Worm (Caenorhabditis elegans): Measurements from ENCODE around the gene C29F5.1.

Gene C29F5.1

DNA sequence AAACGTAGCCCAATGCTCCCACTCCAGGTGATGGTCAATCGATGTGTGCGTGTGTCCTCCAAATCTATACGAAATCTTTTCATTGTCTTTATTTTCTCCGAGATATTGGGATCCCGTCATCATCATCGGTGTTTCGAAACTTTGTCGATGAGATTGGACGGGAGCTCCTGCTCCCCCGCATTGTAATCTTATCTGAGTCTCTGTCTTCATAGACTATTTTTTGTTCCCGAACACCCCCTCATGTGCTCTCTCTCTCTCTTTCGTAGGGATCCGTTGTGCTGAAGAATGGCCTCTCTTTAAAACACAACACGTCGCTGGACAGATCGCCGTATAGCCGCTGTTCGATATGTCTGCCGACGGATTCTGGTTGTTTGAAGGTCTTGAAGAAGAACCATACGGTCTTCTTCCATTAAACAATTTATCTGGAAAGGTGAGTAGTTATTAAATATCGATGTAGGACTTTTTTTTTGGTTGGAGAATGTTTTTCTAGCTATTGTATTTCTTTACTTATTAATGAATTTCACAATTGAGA is at the start of gene C29F5.1:
Gene C29F5.1, plus strand, starts transcription at position 317 of the 532 bp plus-strand sequence.
- TF ChIP-seq lsy-27 (tag; optimal IDR thresholded peaks at IDR 0.05; ENCODE audit: borderline replicate concordance, insufficient read depth) = no peak
- no peak for TF ChIP-seq hrde-1 (tag; optimal IDR thresholded peaks at IDR 0.05; ENCODE audit: borderline replicate concordance)
- no peak for TF ChIP-seq hsf-1 (GFP tag; IDR thresholded peaks at IDR 0.05)
- TF ChIP-seq akir-1 (GFP tag; optimal IDR thresholded peaks at IDR 0.05) = no peak
- TF ChIP-seq attf-5 (GFP tag; optimal IDR thresholded peaks at IDR 0.05) = no peak

DNA sequence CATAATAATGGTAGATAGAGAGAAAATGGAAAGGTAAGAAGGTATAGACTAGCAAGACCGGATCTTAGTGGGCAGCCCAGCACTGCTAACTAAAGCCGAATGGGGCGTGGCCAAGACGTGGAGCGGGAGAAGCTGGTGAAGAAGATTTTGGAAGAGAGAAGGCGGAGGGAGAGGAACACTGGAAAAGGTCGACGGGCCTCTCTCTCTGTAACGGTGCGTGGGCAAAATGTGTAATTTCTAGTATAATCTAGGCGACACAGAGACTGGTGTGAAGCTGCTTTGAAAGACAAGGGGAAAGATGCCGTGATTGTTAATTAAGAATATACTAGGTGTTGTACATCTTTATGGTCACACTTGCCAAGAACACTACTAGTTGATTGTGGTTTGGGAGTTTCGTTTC is 47.3 kb upstream of the C29F5.1 start, which contains the start of gene F13H8.5:
Gene F13H8.5, minus strand, starts transcription at position 101 of the 400 bp plus-strand sequence.
- TF ChIP-seq K12H6.12 (tag; optimal IDR thresholded peaks at IDR 0.05) (no peak), mcd-1 (GFP tag; IDR thresholded peaks at IDR 0.05) (no peak), xnd-1 (tag; optimal IDR thresholded peaks at IDR 0.05) (no peak), rec-8 (tag; optimal IDR thresholded peaks at IDR 0.05) (no peak), mes-4 (tag; optimal IDR thresholded peaks at IDR 0.05) (no peak), ceh-27 (GFP tag; optimal IDR thresholded peaks at IDR 0.05) (no peak), sdz-38 (tag; optimal IDR thresholded peaks at IDR 0.05) (no peak), bed-2 (GFP tag; IDR thresholded peaks at IDR 0.05) (no peak), hsf-1 (GFP tag; IDR thresholded peaks at IDR 0.05) (no peak), hrde-1 (tag; optimal IDR thresholded peaks at IDR 0.05; ENCODE audit: borderline replicate concordance) (no peak), attf-6 (GFP tag; IDR thresholded peaks at IDR 0.05) (no peak), gei-17 (GFP tag; optimal IDR thresholded peaks at IDR 0.05) (no peak)

DNA sequence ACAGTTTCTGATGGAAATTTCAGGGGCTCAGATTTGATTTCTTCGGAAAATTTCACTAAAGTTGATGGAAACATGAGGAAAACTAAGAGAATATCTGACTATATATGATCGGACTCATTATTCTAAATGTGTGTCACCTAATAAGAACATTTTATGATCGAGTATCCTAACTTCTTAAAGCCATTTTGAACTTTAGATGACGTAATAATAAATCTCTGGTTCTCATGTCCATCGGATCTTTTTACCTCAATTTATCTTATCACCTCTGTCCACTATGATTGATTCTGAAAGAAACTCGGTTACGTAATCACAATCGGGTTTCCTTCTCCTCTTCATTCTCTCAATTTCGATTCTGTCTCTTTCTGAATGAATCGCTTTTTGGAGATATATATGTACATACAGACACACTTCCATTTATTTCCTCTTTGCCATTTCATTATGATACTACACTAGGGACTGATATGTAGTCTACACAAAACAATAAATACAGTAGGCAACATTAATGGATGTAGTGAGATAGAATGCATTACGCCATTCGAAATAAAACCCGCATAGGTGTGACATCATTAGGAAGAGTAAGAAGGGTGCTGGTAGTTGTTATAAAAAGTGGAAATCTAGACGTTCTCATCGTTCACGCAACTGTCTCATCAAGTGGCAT is 46.0 kb upstream of the C29F5.1 start:
- no peak for TF ChIP-seq snpc-1.3 (tag; optimal IDR thresholded peaks at IDR 0.05; ENCODE audit: insufficient read depth)

DNA sequence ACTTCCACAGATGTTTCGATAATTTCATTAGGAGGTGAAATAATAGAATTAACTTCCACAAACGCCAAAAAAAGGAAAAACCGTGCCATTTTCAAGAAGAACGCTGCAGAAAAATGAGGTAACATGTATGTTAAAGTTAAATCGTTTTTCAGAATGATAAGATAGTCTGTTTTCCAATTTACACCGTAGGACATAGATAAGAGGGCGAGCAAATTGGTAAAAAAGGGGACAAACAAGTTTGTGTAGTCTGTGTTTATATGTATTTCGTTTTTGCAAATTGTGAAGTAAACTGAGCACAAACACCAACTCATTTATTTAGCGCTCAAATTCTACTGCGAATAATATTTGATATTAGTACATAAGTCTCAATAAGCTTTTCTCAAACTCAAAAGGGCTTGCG is 43.5 kb upstream of the C29F5.1 start, which contains the start of gene F13H8.11:
Gene F13H8.11, minus strand, starts transcription at position 155 of the 400 bp plus-strand sequence.
- no peak for TF ChIP-seq T07F8.4 (tag; optimal IDR thresholded peaks at IDR 0.05)
- peak; percentile 58 for TF ChIP-seq nhr-80 (tag; optimal IDR thresholded peaks at IDR 0.05)

DNA sequence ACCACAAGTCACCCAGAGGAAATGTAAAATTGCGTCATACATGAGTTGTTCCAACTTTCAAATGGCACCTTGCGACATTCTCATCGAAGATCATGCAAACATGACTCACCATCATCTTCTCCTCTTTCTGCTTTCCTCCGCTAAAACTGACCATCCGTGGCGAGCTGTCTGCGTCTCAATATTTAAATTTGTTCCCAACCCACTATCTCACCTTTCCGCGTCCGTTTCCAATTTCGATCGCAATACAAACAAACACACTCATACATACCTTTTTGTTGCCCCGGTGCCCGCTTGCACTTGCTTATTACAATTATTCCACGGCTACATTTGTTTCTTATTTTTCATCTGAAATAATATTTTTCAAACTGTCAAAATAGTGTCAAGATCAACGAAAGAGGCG is 42.6 kb upstream of the C29F5.1 start, which contains the start of gene nmgp-1:
Gene nmgp-1, plus strand, starts transcription at position 174 of the 400 bp plus-strand sequence.
- TF ChIP-seq nhr-80 (tag; optimal IDR thresholded peaks at IDR 0.05) = peak; percentile 17
- no peak for TF ChIP-seq bed-1 (GFP tag; IDR thresholded peaks at IDR 0.05)
- no peak for TF ChIP-seq zfh-2 (GFP tag; conservative IDR thresholded peaks at IDR 0.05)
- TF ChIP-seq F22D6.2 (tag; optimal IDR thresholded peaks at IDR 0.05) = no peak

DNA sequence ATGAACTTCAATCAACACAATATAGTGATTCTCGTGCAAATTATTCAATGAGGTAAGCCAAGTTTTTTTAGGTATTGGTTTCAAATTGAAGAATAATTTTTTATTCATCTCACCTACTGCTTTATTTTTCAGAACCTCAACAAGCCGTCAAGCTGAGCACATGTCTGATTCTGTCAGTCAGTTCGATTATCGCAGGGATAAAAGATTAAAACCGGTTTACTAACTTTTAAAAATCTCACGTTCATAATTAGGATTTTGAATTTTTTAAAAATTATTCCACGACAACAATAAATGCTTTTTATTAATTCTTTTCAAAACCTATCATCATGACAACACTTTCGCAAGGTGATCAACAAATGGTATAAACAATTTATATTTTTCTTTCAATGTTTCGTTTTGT is 41.1 kb upstream of the C29F5.1 start, which contains the start of gene F13H8.12:
Gene F13H8.12, plus strand, starts transcription at position 301 of the 400 bp plus-strand sequence.
- TF ChIP-seq F23B12.7 (tag; optimal IDR thresholded peaks at IDR 0.05; ENCODE audit: insufficient read depth) (no peak), ceh-100 (GFP tag; IDR thresholded peaks at IDR 0.05) (no peak), aptf-2 (GFP tag; conservative IDR thresholded peaks at IDR 0.05) (no peak), F52B5.7 (tag; optimal IDR thresholded peaks at IDR 0.05) (no peak), snpc-1.3 (tag; optimal IDR thresholded peaks at IDR 0.05; ENCODE audit: insufficient read depth) (no peak), ztf-18 (tag; optimal IDR thresholded peaks at IDR 0.05) (no peak), nfya-1 (tag; optimal IDR thresholded peaks at IDR 0.05; ENCODE audit: borderline replicate concordance, insufficient read depth) (no peak), hmg-20 (GFP tag; IDR thresholded peaks at IDR 0.05) (no peak)

Data from whole organism, young adult.